Fruit fly (Drosophila melanogaster) whole organism, adult: ENCODE measurements around the gene CG5565.

Source experiments
- CG11617 ChIP-seq: fragments of 200-800 bp; sonication (Bioruptor generic); optimal IDR thresholded peaks from 2 replicates; lab custom pipeline; 2017; ENCODE audit warnings: mild to moderate bottlenecking, missing biosample characterization, missing genetic modification reagents, missing genetic modification characterization
- CG12768 ChIP-seq: fragments of 200-800 bp; sonication (Bioruptor generic); optimal IDR thresholded peaks from 2 replicates; lab custom pipeline; 2017; ENCODE audit warnings: missing biosample characterization, missing genetic modification characterization, mild to moderate bottlenecking, moderate library complexity, missing genetic modification reagents
- CG14711 ChIP-seq: fragments of 200-800 bp; sonication (Bioruptor generic); optimal IDR thresholded peaks from 2 replicates; lab custom pipeline; 2018; ENCODE audit warnings: missing biosample characterization, mild to moderate bottlenecking, missing genetic modification characterization, moderate library complexity
- CG1620 ChIP-seq: fragments of 200-800 bp; sonication (Bioruptor generic); optimal IDR thresholded peaks from 2 replicates; lab custom pipeline; 2016; ENCODE audit warnings: missing biosample characterization, missing genetic modification characterization
- CG33017 ChIP-seq: fragments of 200-800 bp; sonication (Bioruptor generic); optimal IDR thresholded peaks from 2 replicates; lab custom pipeline; 2018; ENCODE audit warnings: missing biosample characterization, mild to moderate bottlenecking, missing genetic modification characterization, moderate library complexity
- CG5204 ChIP-seq: fragments of 200-800 bp; sonication (Bioruptor generic); optimal IDR thresholded peaks from 2 replicates; lab custom pipeline; 2016; ENCODE audit warnings: missing biosample characterization, missing genetic modification characterization
- CG7045 ChIP-seq: fragments of 200-800 bp; sonication (Bioruptor generic); optimal IDR thresholded peaks from 2 replicates; lab custom pipeline; 2017; ENCODE audit warnings: missing biosample characterization, mild to moderate bottlenecking, missing genetic modification characterization
- CG7101 ChIP-seq: fragments of 200-800 bp; sonication (Bioruptor generic); optimal IDR thresholded peaks from 2 replicates; lab custom pipeline; 2018; ENCODE audit warnings: missing biosample characterization, mild to moderate bottlenecking, missing genetic modification characterization, moderate library complexity
- Clk ChIP-seq: fragments of 200-800 bp; sonication (Bioruptor generic); optimal IDR thresholded peaks from 2 replicates; lab custom pipeline; 2017; ENCODE audit warnings: missing biosample characterization, missing genetic modification characterization
- Crg-1 ChIP-seq: fragments of 200-800 bp; sonication (Bioruptor generic); optimal IDR thresholded peaks from 2 replicates; lab custom pipeline; 2016; ENCODE audit warnings: missing biosample characterization, missing genetic modification characterization
- Hr96 ChIP-seq: fragments of 200-800 bp; sonication (Bioruptor generic); optimal IDR thresholded peaks from 2 replicates; lab custom pipeline; 2016; ENCODE audit warnings: missing biosample characterization, missing genetic modification characterization
- Mnt ChIP-seq: fragments of 200-800 bp; sonication (Bioruptor generic); optimal IDR thresholded peaks from 2 replicates; lab custom pipeline; 2016; ENCODE audit warnings: missing biosample characterization, mild to moderate bottlenecking, missing genetic modification characterization
- bab1 ChIP-seq: fragments of 200-800 bp; sonication (Bioruptor generic); optimal IDR thresholded peaks from 3 replicates; lab custom pipeline; 2019; ENCODE audit warnings: missing biosample characterization, mild to moderate bottlenecking, missing genetic modification characterization, moderate library complexity
- cic ChIP-seq: fragments of 200-800 bp; sonication (Bioruptor generic); optimal IDR thresholded peaks from 2 replicates; lab custom pipeline; 2017; ENCODE audit warnings: missing biosample characterization, mild to moderate bottlenecking, missing genetic modification characterization, moderate library complexity
- cnc ChIP-seq, 2 experiments: fragments of >200 bp; optimal IDR thresholded peaks; 2 replicates each; lab custom pipeline; 2017
- kay ChIP-seq: fragments of 200-800 bp; sonication (Bioruptor generic); peaks from one replicate; lab custom pipeline; 2016; ENCODE audit warnings: missing biosample characterization, missing genetic modification characterization, borderline replicate concordance
- ovo ChIP-seq: fragments of 200-800 bp; sonication (Bioruptor generic); optimal IDR thresholded peaks from 2 replicates; lab custom pipeline; 2016; ENCODE audit warnings: missing biosample characterization, missing genetic modification characterization
- pad ChIP-seq: fragments of 200-800 bp; sonication (Bioruptor generic); optimal IDR thresholded peaks from 3 replicates; lab custom pipeline; 2017; ENCODE audit warnings: missing biosample characterization, missing genetic modification characterization, mild to moderate bottlenecking, moderate library complexity, missing genetic modification reagents
- tj ChIP-seq: fragments of 200-800 bp; sonication (Bioruptor generic); optimal IDR thresholded peaks from 3 replicates; lab custom pipeline; 2017; ENCODE audit warnings: missing biosample characterization, mild to moderate bottlenecking, missing genetic modification characterization, moderate library complexity
- toe ChIP-seq: fragments of 200-800 bp; sonication (Bioruptor generic); optimal IDR thresholded peaks from 2 replicates; lab custom pipeline; 2016; ENCODE audit warnings: missing biosample characterization, missing genetic modification characterization

CG5565 gene

DNA sequence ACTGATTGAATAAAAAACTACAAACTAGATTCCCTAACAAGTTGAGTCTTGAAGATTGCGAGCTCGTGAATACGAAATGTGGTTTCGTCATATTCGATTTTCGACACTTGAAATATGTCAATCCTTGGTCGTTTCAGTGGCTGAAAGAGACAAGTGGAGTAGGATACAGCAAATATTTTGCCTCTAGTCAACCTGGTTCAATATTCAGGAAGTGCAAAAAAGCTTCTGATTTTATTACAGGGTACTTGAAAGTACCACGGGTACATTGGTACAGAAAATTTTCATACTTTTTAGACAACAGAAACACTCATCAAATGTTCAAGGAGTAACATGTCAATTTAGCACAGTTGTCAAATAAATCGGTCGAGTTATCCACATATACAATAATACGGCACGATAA is 21.9 kb downstream of the CG5565 start, which contains the start of gene CG5440:
CG5440 (plus strand) TSS at position 301 of the 400 bp plus-strand sequence.
- no peak for TF ChIP-seq CG11617 (GFP tag; lab: Kevin White, UChicago)

- TF ChIP-seq CG1620 (GFP tag; lab: Kevin White, UChicago) (no peak), Mnt (no peak), CG12768 (GFP tag; lab: Kevin White, UChicago) (no peak), pad (GFP tag; lab: Kevin White, UChicago) (no peak), cnc (optimal IDR thresholded peaks at IDR 0.05; lab: Kevin White, UChicago) (no peak)
Measured at dm6 chr2L:1328861-1329260, 26.9 kb downstream of the CG5565 start, which contains the start of gene a5. Gene a5, plus strand, starts transcription at chr2L:1329161.

DNA sequence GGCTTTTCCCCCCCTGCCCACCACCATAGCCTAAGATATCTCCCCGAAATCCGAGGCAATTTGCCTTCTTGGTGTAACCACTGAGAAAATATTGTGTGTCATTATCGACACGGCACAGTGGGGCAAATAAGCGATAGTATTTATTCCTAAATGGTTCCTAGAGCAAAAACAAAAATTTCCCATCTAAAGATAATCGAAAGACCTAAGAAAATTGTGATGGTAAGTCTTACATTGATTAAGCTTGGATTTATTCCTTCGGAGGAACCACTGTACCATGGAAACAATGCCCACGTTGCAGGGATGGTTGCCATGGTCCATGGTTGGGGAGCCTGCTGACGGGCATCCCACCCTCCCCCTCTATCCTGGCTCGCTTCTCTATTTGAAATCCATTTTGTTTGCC is 39.3 kb downstream of the CG5565 start:
- TF ChIP-seq ovo (GFP tag; lab: Kevin White, UChicago) (no peak), bab1 (GFP tag; lab: Kevin White, UChicago) (no peak), CG7045 (GFP tag; lab: Kevin White, UChicago) (no peak), Hr96 (GFP tag; lab: Kevin White, UChicago) (no peak), pad (GFP tag; lab: Kevin White, UChicago) (no peak), tj (GFP tag; lab: Kevin White, UChicago) (no peak), Mnt (no peak), Crg-1 (GFP tag; lab: Kevin White, UChicago) (no peak), CG5204 (GFP tag; lab: Kevin White, UChicago) (no peak), CG11617 (GFP tag; lab: Kevin White, UChicago) (no peak), kay (no peak), CG1620 (GFP tag; lab: Kevin White, UChicago) (no peak), toe (no peak), CG33017 (no peak)

dm6 chr2L:1315283-1315682 is 40.4 kb downstream of the CG5565 start:
- TF ChIP-seq CG7045 (GFP tag; lab: Kevin White, UChicago) (no peak), cnc (optimal IDR thresholded peaks at IDR 0.05; lab: Kevin White, UChicago) (no peak), tj (GFP tag; lab: Kevin White, UChicago) (no peak), Hr96 (GFP tag; lab: Kevin White, UChicago) (no peak), toe (no peak), Clk (GFP tag; lab: Kevin White, UChicago) (no peak), Mnt (no peak), CG14711 (tag; lab: Kevin White, UChicago) (no peak), bab1 (GFP tag; lab: Kevin White, UChicago) (no peak), cic (GFP tag; lab: Kevin White, UChicago) (no peak), kay (no peak), CG11617 (GFP tag; lab: Kevin White, UChicago) (no peak), ovo (GFP tag; lab: Kevin White, UChicago) (no peak), CG12768 (GFP tag; lab: Kevin White, UChicago) (no peak), CG5204 (GFP tag; lab: Kevin White, UChicago) (no peak), CG1620 (GFP tag; lab: Kevin White, UChicago) (no peak), CG7101 (no peak), Crg-1 (GFP tag; lab: Kevin White, UChicago) (no peak)

- no peak for TF ChIP-seq pad (GFP tag; lab: Kevin White, UChicago)
- TF ChIP-seq CG12768 (GFP tag; lab: Kevin White, UChicago), result no peak
- TF ChIP-seq tj (GFP tag; lab: Kevin White, UChicago), result no peak
- no peak for TF ChIP-seq CG33017
- no peak for TF ChIP-seq CG5204 (GFP tag; lab: Kevin White, UChicago)
- no peak for TF ChIP-seq CG1620 (GFP tag; lab: Kevin White, UChicago)
- TF ChIP-seq ovo (GFP tag; lab: Kevin White, UChicago), result no peak
- no peak for TF ChIP-seq bab1 (GFP tag; lab: Kevin White, UChicago)
- no peak for TF ChIP-seq CG7045 (GFP tag; lab: Kevin White, UChicago)
- no peak for TF ChIP-seq CG14711 (tag; lab: Kevin White, UChicago)
- TF ChIP-seq CG7101, result no peak
- no peak for TF ChIP-seq Hr96 (GFP tag; lab: Kevin White, UChicago)
- TF ChIP-seq CG11617 (GFP tag; lab: Kevin White, UChicago), result no peak
Measured at dm6 chr2L:1312321-1312720, 43.4 kb downstream of the CG5565 start.
